Worm (Caenorhabditis elegans) whole organism, young adult: ENCODE measurements around the gene adh-1.

Experiments used
- F57C9.4 ChIP-seq: sonication (generic microtip); optimal IDR thresholded peaks from 2 replicates; lab custom pipeline; 2017; ENCODE audit warnings: mild to moderate bottlenecking, missing genetic modification characterization, missing compliant biosample characterization
- K11D2.4 ChIP-seq: fragments of 200-800 bp; sonication (Bioruptor generic); IDR thresholded peaks from 2 replicates; pipeline ENCODE4 v1.3.6; 2022; ENCODE audit warnings: missing genetic modification reagents, missing genetic modification characterization, missing compliant biosample characterization
- attf-5 ChIP-seq: fragments of 200-800 bp; sonication (Bioruptor generic); optimal IDR thresholded peaks from 2 replicates; lab custom pipeline; 2018; ENCODE audit warnings: mild to moderate bottlenecking, missing genetic modification characterization, missing compliant biosample characterization
- bed-2 ChIP-seq: fragments of 200-800 bp; sonication (Bioruptor generic); IDR thresholded peaks from 2 replicates; pipeline ENCODE4 v1.3.6; 2022; ENCODE audit warnings: missing genetic modification reagents, missing genetic modification characterization, missing compliant biosample characterization
- dpl-1 ChIP-seq: fragments of 150-350 bp; optimal IDR thresholded peaks from 2 replicates; lab custom pipeline; 2014; ENCODE audit warnings: missing biosample characterization, missing genetic modification reagents, missing genetic modification characterization
- lin-35 ChIP-seq, 3 experiments: fragments of 150-350 bp in 2 of 3; sonication (generic microtip) in 1 of 3; optimal IDR thresholded peaks; 2 replicates each; lab custom pipeline; 2014 to 2018; ENCODE audit warnings: missing biosample characterization in 3 of 3, missing genetic modification characterization in 3 of 3, missing genetic modification reagents in 3 of 3
- pha-4 ChIP-seq: fragments of 150-350 bp; sonication (generic microtip); optimal IDR thresholded peaks from 2 replicates; lab custom pipeline; 2014; ENCODE audit warnings: missing biosample characterization, missing genetic modification reagents, missing genetic modification characterization
- unc-62 ChIP-seq: fragments of 150-350 bp; optimal IDR thresholded peaks from 2 replicates; lab custom pipeline; 2014; ENCODE audit warnings: missing biosample characterization, missing genetic modification reagents, missing genetic modification characterization
- ztf-25 ChIP-seq: fragments of 200-800 bp; sonication (Bioruptor generic); IDR thresholded peaks from 2 replicates; pipeline ENCODE4 v1.3.6; 2022; ENCODE audit warnings: missing genetic modification reagents, missing genetic modification characterization, missing compliant biosample characterization
- ztf-28 ChIP-seq: fragments of 200-800 bp; sonication (Bioruptor generic); IDR thresholded peaks from 2 replicates; pipeline ENCODE4 v1.3.6; 2022; ENCODE audit warnings: missing genetic modification reagents, missing genetic modification characterization, missing compliant biosample characterization

ce11 chrV:11888656-11889055 lies 608 bp downstream of the adh-1 start:
- TF ChIP-seq K11D2.4 (GFP tag; lab: Robert Waterston, UW), result 0 out of 2 replicates have a peak, but pooled peaks have one; percentile 11
- no peak for TF ChIP-seq ztf-28 (GFP tag; lab: Robert Waterston, UW)
- TF ChIP-seq lin-35 (GFP tag; optimal IDR thresholded peaks at IDR 0.05; lab: Kevin White, UChicago), result no peak
- TF ChIP-seq unc-62 (GFP tag; lab: Kevin White, UChicago), result no peak
- peak; percentile 61 for TF ChIP-seq pha-4
- no peak for TF ChIP-seq ztf-25 (GFP tag; lab: Robert Waterston, UW)
- TF ChIP-seq attf-5 (GFP tag; lab: Kevin White, UChicago), result no peak
- no peak for TF ChIP-seq bed-2 (GFP tag; lab: Robert Waterston, UW)
- no peak for TF ChIP-seq dpl-1
- no peak for TF ChIP-seq F57C9.4 (tag; lab: Kevin White, UChicago)
